Worm (Caenorhabditis elegans) whole organism, mixed stage, embryonic: ENCODE measurements around the gene K02E2.8.

Source experiments
- ces-1 ChIP-seq: fragments of 150-350 bp; optimal IDR thresholded peaks from 2 replicates; lab custom pipeline; 2014; ENCODE audit warnings: missing biosample characterization, missing genetic modification reagents, missing genetic modification characterization
- elt-1 ChIP-seq: sonication (generic microtip); optimal IDR thresholded peaks from 2 replicates; lab custom pipeline; 2017; ENCODE audit warnings: missing genetic modification characterization, mild to moderate bottlenecking, missing compliant biosample characterization, antibody characterized with exemption, moderate library complexity, borderline replicate concordance; ENCODE audit not compliant: insufficient read depth
- lin-13 ChIP-seq: fragments of 150-350 bp; optimal IDR thresholded peaks from 2 replicates; lab custom pipeline; 2014; ENCODE audit warnings: missing biosample characterization, missing genetic modification characterization
- lsy-2 ChIP-seq: fragments of 150-350 bp; optimal IDR thresholded peaks from 2 replicates; lab custom pipeline; 2014; ENCODE audit warnings: missing biosample characterization, missing genetic modification characterization
- nhr-28 ChIP-seq: fragments of 150-350 bp; optimal IDR thresholded peaks from 2 replicates; lab custom pipeline; 2014; ENCODE audit warnings: missing biosample characterization, missing genetic modification characterization
- nhr-76 ChIP-seq: sonication (generic microtip); optimal IDR thresholded peaks from 2 replicates; lab custom pipeline; 2017; ENCODE audit warnings: missing biosample characterization, missing genetic modification characterization
- pha-4 ChIP-seq: fragments of 150-350 bp; optimal IDR thresholded peaks from 2 replicates; lab custom pipeline; 2018; ENCODE audit warnings: missing biosample characterization, missing genetic modification reagents, missing genetic modification characterization
- sem-2 ChIP-seq: fragments of 200-800 bp; sonication (Bioruptor generic); optimal IDR thresholded peaks from 2 replicates; lab custom pipeline; 2018; ENCODE audit warnings: mild to moderate bottlenecking, missing genetic modification characterization, missing compliant biosample characterization
- snpc-4 ChIP-seq: fragments of 150-350 bp; optimal IDR thresholded peaks from 2 replicates; lab custom pipeline; 2014; ENCODE audit warnings: missing biosample characterization, missing genetic modification characterization
- unc-62 ChIP-seq: fragments of 150-350 bp; optimal IDR thresholded peaks from 2 replicates; lab custom pipeline; 2014; ENCODE audit warnings: missing biosample characterization, missing genetic modification reagents, missing genetic modification characterization
- ztf-11 ChIP-seq: fragments of 150-350 bp; optimal IDR thresholded peaks from 2 replicates; lab custom pipeline; 2014; ENCODE audit warnings: missing biosample characterization, missing genetic modification characterization

DNA sequence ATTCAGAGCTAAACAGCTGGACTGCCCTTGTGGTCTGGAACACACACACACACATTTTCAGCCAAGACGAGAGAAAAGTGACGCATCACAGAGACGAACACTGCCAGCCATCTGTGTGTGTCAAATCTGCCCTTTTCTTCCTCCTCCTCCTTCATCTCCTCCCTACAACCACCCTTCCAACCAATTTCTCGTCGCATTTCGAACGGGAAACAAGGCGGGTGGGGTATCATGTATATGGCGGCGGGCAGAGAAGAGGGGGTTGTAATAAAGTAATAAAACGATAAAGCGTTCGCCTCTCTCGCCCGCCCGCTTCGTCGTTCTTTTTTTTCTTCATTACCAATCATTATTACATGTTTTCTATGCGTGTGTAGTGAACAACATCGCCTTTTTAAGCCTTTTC is 43.5 kb upstream of the K02E2.8 start:
- no peak for TF ChIP-seq nhr-76 (tag; lab: Kevin White, UChicago)
- no peak for TF ChIP-seq lsy-2
- no peak for TF ChIP-seq nhr-28 (tag; lab: Kevin White, UChicago)
- no peak for TF ChIP-seq ces-1 (GFP tag; lab: Kevin White, UChicago)
- no peak for TF ChIP-seq sem-2 (GFP tag; lab: Kevin White, UChicago)
- no peak for TF ChIP-seq elt-1 (tag; lab: Kevin White, UChicago)
- TF ChIP-seq lin-13 (tag; lab: Kevin White, UChicago), result no peak
- TF ChIP-seq ztf-11 (tag; lab: Kevin White, UChicago), result no peak
- TF ChIP-seq snpc-4 (tag; lab: Kevin White, UChicago), result no peak
- no peak for TF ChIP-seq unc-62 (GFP tag; lab: Kevin White, UChicago)
- no peak for TF ChIP-seq pha-4 (tag; lab: Kevin White, UChicago)
